Worm (Caenorhabditis elegans): ENCODE measurements around the gene str-198.

The str-198 gene

ce11 chrV:16047052-16047451 lies 556 bp upstream of the str-198 start:
- TF ChIP-seq hlh-6 (tag; optimal IDR thresholded peaks at IDR 0.05) (no peak), ceh-34 (tag; optimal IDR thresholded peaks at IDR 0.05) (no peak), syd-9 (tag; optimal IDR thresholded peaks at IDR 0.05) (no peak)

ce11 chrV:16049177-16049576 lies 1.6 kb downstream of the str-198 start, which contains the start of gene best-12:
Gene best-12, plus strand, starts transcription at chrV:16049477.
- TF ChIP-seq pat-9 (tag; optimal IDR thresholded peaks at IDR 0.05) (no peak), unc-42 (tag; optimal IDR thresholded peaks at IDR 0.05) (no peak), npax-4 (tag; optimal IDR thresholded peaks at IDR 0.05) (no peak), ceh-9 (tag; optimal IDR thresholded peaks at IDR 0.05) (no peak), fkh-6 (tag; optimal IDR thresholded peaks at IDR 0.05) (no peak), ztf-16 (tag; optimal IDR thresholded peaks at IDR 0.05) (no peak), unc-3 (GFP tag; conservative IDR thresholded peaks at IDR 0.05) (no peak), unc-3 (tag; optimal IDR thresholded peaks at IDR 0.05) (no peak), hlh-8 (tag; optimal IDR thresholded peaks at IDR 0.05) (no peak), ahr-1 (tag; optimal IDR thresholded peaks at IDR 0.05) (no peak), syd-9 (tag; optimal IDR thresholded peaks at IDR 0.05) (no peak), F13H6.1 (tag; optimal IDR thresholded peaks at IDR 0.05) (no peak), hlh-13 (GFP tag; optimal IDR thresholded peaks at IDR 0.05) (no peak), nfya-1 (tag; optimal IDR thresholded peaks at IDR 0.05) (no peak), sox-4 (tag; optimal IDR thresholded peaks at IDR 0.05) (no peak), pax-1 (tag; optimal IDR thresholded peaks at IDR 0.05) (no peak), elt-4 (tag; optimal IDR thresholded peaks at IDR 0.05) (no peak), madf-2 (tag; optimal IDR thresholded peaks at IDR 0.05) (no peak), rnt-1 (tag; optimal IDR thresholded peaks at IDR 0.05) (no peak), eyg-1 (tag; optimal IDR thresholded peaks at IDR 0.05) (no peak), pha-2 (tag; optimal IDR thresholded peaks at IDR 0.05) (no peak)

ce11 chrV:16053373-16053772 lies 5.8 kb downstream of the str-198 start, which contains the start of gene F14H3.3:
Gene F14H3.3, minus strand, starts transcription at chrV:16053473.
- TF ChIP-seq ceh-48 (tag; optimal IDR thresholded peaks at IDR 0.05), result no peak
- no peak for TF ChIP-seq dmd-4 (tag; optimal IDR thresholded peaks at IDR 0.05; ENCODE audit: borderline replicate concordance)
- TF ChIP-seq hlh-8 (tag; optimal IDR thresholded peaks at IDR 0.05), result no peak
- no peak for TF ChIP-seq mec-3 (tag; optimal IDR thresholded peaks at IDR 0.05; ENCODE audit: borderline replicate concordance)
- TF ChIP-seq pha-2 (tag; optimal IDR thresholded peaks at IDR 0.05), result no peak
- no peak for TF ChIP-seq ceh-22 (tag; optimal IDR thresholded peaks at IDR 0.05)
- TF ChIP-seq syd-9 (tag; optimal IDR thresholded peaks at IDR 0.05), result no peak

- TF ChIP-seq ceh-22 (tag; optimal IDR thresholded peaks at IDR 0.05), result no peak
- TF ChIP-seq unc-42 (tag; optimal IDR thresholded peaks at IDR 0.05), result no peak
- TF ChIP-seq hlh-13 (GFP tag; optimal IDR thresholded peaks at IDR 0.05), result no peak
- no peak for TF ChIP-seq elt-2 (tag; optimal IDR thresholded peaks at IDR 0.05)
Observed at ce11 chrV:16055031-16055430, 7.4 kb downstream of the str-198 start, which contains the start of gene F14H3.4. Gene F14H3.4, minus strand, starts transcription at chrV:16055072.

ce11 chrV:16057010-16057463 lies 9.4 kb downstream of the str-198 start, which contains the start of gene F14H3.5:
Gene F14H3.5, minus strand, starts transcription at chrV:16057060.
- TF ChIP-seq pag-3 (tag; optimal IDR thresholded peaks at IDR 0.05; ENCODE audit: borderline replicate concordance), result no peak
- TF ChIP-seq unc-55 (GFP tag; optimal IDR thresholded peaks at IDR 0.05), result no peak
- no peak for TF ChIP-seq gmeb-2 (tag; optimal IDR thresholded peaks at IDR 0.05)

- TF ChIP-seq ceh-22 (tag; optimal IDR thresholded peaks at IDR 0.05) (no peak), rnt-1 (tag; optimal IDR thresholded peaks at IDR 0.05) (no peak), hlh-30 (tag; optimal IDR thresholded peaks at IDR 0.05; ENCODE audit: insufficient read depth) (no peak), lin-11 (tag; optimal IDR thresholded peaks at IDR 0.05) (no peak), ceh-34 (tag; optimal IDR thresholded peaks at IDR 0.05) (no peak), K09A11.1 (tag; optimal IDR thresholded peaks at IDR 0.05; ENCODE audit: insufficient read depth) (no peak), ceh-6 (GFP tag; optimal IDR thresholded peaks at IDR 0.05) (no peak), hlh-6 (tag; optimal IDR thresholded peaks at IDR 0.05) (no peak), ceh-18 (tag; optimal IDR thresholded peaks at IDR 0.05) (no peak), ztf-16 (tag; optimal IDR thresholded peaks at IDR 0.05) (no peak), ceh-2 (tag; optimal IDR thresholded peaks at IDR 0.05) (no peak), C38D4.7 (GFP tag; optimal IDR thresholded peaks at IDR 0.05) (no peak)
Observed at ce11 chrV:16058872-16059271, 11.3 kb downstream of the str-198 start, which contains the start of gene F14H3.6. Gene F14H3.6, minus strand, starts transcription at chrV:16058893.

Data from whole organism, late embryonic.